Fruit fly (Drosophila melanogaster) whole organism, pupa: ENCODE data around the gene CG5122.
A peak's percentile ranks its signal among the peaks of the same experiment; 100 is the strongest.

ENCODE experiments used
- CG10348 ChIP-seq: fragments of 200-800 bp; sonication (Bioruptor generic); IDR thresholded peaks from 2 replicates; pipeline ENCODE4 v1.3.6; 2022; ENCODE audit warnings: missing biosample characterization, missing genetic modification characterization
- CG12605 ChIP-seq: fragments of 200-800 bp; sonication (Bioruptor generic); IDR thresholded peaks from 2 replicates; pipeline ENCODE4 v1.3.6; 2022; ENCODE audit warnings: missing biosample characterization, missing genetic modification characterization
- CG13204 ChIP-seq: fragments of 200-800 bp; sonication (Bioruptor generic); optimal IDR thresholded peaks from 2 replicates; lab custom pipeline; 2018; ENCODE audit warnings: missing biosample characterization, mild to moderate bottlenecking, missing genetic modification characterization, moderate library complexity
- CG14655 ChIP-seq: fragments of 200-800 bp; sonication (Bioruptor generic); optimal IDR thresholded peaks from 3 replicates; lab custom pipeline; 2017; ENCODE audit warnings: mild to moderate bottlenecking, missing biosample characterization, missing genetic modification reagents, missing genetic modification characterization
- CG15710 ChIP-seq: fragments of 200-800 bp; sonication (Bioruptor generic); optimal IDR thresholded peaks from 2 replicates; lab custom pipeline; 2018; ENCODE audit warnings: missing biosample characterization, mild to moderate bottlenecking, missing genetic modification characterization, moderate library complexity
- CG17806 ChIP-seq: fragments of 200-800 bp; sonication (Bioruptor generic); optimal IDR thresholded peaks from 2 replicates; lab custom pipeline; 2018; ENCODE audit warnings: missing biosample characterization, mild to moderate bottlenecking, missing genetic modification characterization, moderate library complexity
- CG32121 ChIP-seq: fragments of 200-800 bp; sonication (Bioruptor generic); IDR thresholded peaks from 2 replicates; pipeline ENCODE4 v1.3.6; 2022; ENCODE audit warnings: missing biosample characterization, missing genetic modification characterization
- CG34367 ChIP-seq: fragments of 200-800 bp; sonication (Bioruptor generic); optimal IDR thresholded peaks from 2 replicates; lab custom pipeline; 2018; ENCODE audit warnings: missing biosample characterization, mild to moderate bottlenecking, missing genetic modification characterization
- CG4496 ChIP-seq: fragments of 200-800 bp; sonication (Bioruptor generic); IDR thresholded peaks from 3 replicates; pipeline ENCODE4 v1.3.6; 2022; ENCODE audit warnings: missing biosample characterization, missing genetic modification characterization
- CG8159 ChIP-seq: fragments of 200-800 bp; sonication (Bioruptor generic); optimal IDR thresholded peaks from 3 replicates; lab custom pipeline; 2018; ENCODE audit warnings: missing biosample characterization, mild to moderate bottlenecking, missing genetic modification characterization, moderate library complexity
- CG8301 ChIP-seq: fragments of 200-800 bp; sonication (Bioruptor generic); optimal IDR thresholded peaks from 2 replicates; lab custom pipeline; 2018; ENCODE audit warnings: missing biosample characterization, mild to moderate bottlenecking, missing genetic modification characterization
- CG9948 ChIP-seq: fragments of 200-800 bp; sonication (Bioruptor generic); optimal IDR thresholded peaks from 2 replicates; lab custom pipeline; 2018; ENCODE audit warnings: missing biosample characterization, mild to moderate bottlenecking, missing genetic modification characterization, moderate library complexity
- D1 ChIP-seq: fragments of 200-800 bp; sonication (Bioruptor generic); optimal IDR thresholded peaks from 2 replicates; lab custom pipeline; 2018; ENCODE audit warnings: missing biosample characterization, mild to moderate bottlenecking, missing genetic modification characterization, moderate library complexity
- EcR ChIP-seq: fragments of 200-800 bp; sonication (Bioruptor generic); optimal IDR thresholded peaks from 3 replicates; lab custom pipeline; 2019; ENCODE audit warnings: missing biosample characterization, missing genetic modification characterization, mild to moderate bottlenecking, moderate library complexity, missing genetic modification reagents
- Ets98B ChIP-seq: fragments of 200-800 bp; sonication (Bioruptor generic); IDR thresholded peaks from 2 replicates; pipeline ENCODE4 v1.3.6; 2022; ENCODE audit warnings: missing biosample characterization, missing genetic modification characterization
- Pif1A ChIP-seq: fragments of 200-800 bp; sonication (Bioruptor generic); optimal IDR thresholded peaks from 3 replicates; lab custom pipeline; 2016; ENCODE audit warnings: missing biosample characterization, missing genetic modification characterization
- Pif1B ChIP-seq: fragments of 200-800 bp; sonication (Bioruptor generic); optimal IDR thresholded peaks from 3 replicates; lab custom pipeline; 2016; ENCODE audit warnings: missing biosample characterization, missing genetic modification characterization
- Snoo ChIP-seq: fragments of 200-800 bp; sonication (Bioruptor generic); optimal IDR thresholded peaks from 3 replicates; lab custom pipeline; 2017; ENCODE audit warnings: missing biosample characterization, mild to moderate bottlenecking, missing genetic modification characterization, inconsistent platforms
- fd96Ca ChIP-seq: fragments of 200-800 bp; sonication (Bioruptor generic); IDR thresholded peaks from 3 replicates; pipeline ENCODE4 v1.3.6; 2022; ENCODE audit warnings: missing biosample characterization, missing genetic modification characterization
- gl ChIP-seq: fragments of 200-800 bp; sonication (Bioruptor generic); optimal IDR thresholded peaks from 2 replicates; lab custom pipeline; 2018; ENCODE audit warnings: missing biosample characterization, mild to moderate bottlenecking, missing genetic modification characterization
- rn ChIP-seq: fragments of 200-800 bp; sonication (Bioruptor generic); IDR thresholded peaks from 2 replicates; pipeline ENCODE4 v1.3.6; 2022; ENCODE audit warnings: missing biosample characterization, missing genetic modification characterization

Gene CG5122

DNA sequence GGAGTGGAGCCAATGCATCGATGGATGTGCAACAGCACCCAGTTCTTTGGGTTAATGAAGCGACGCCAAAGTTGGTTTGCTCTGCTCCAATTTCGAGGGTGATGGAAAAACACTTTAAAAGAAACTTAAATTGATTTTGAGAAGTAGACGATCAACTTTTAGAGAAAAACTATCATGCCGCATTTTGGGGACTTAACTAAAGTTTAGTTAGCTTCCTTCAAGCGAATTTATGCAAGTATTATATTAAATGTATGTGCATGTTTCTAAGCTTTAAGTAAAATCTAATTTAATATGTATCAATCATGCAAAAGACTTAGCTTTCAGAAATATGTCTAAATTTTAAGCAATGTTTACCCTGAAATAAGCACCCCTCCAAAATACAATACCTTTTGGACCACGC is at the start of gene CG5122:
Gene CG5122 (plus strand): TSS at position 301 of the 400 bp plus-strand sequence.
- TF ChIP-seq CG32121 (GFP tag; lab: Robert Waterston, UW) (no peak), CG4496 (GFP tag; lab: Robert Waterston, UW) (no peak), rn (GFP tag; lab: Robert Waterston, UW) (no peak), Ets98B (GFP tag; lab: Robert Waterston, UW) (no peak), gl (tag; lab: Kevin White, UChicago) (no peak)

DNA sequence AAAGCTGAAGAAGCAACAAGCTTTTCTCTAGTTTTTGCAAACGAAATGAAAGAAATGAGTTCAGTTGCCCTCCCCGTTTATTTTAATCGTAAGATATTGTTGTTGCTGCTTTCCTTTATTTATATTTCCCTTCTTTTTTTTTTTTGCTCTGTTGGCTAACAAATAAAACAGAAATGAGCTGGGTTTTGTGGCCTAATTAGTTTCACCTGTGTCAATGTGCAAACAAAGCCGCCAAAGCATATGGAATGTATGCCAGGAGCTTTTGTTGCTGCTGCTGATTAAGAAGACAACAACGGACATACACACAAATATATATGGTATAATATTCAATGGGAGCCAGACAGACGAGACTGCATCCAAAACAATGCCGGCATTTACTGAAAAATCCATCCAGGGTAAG is 48.2 kb upstream of the CG5122 start:
- TF ChIP-seq CG4496 (GFP tag; lab: Robert Waterston, UW) (no peak), CG32121 (GFP tag; lab: Robert Waterston, UW) (no peak), D1 (tag; lab: Kevin White, UChicago) (no peak)

DNA sequence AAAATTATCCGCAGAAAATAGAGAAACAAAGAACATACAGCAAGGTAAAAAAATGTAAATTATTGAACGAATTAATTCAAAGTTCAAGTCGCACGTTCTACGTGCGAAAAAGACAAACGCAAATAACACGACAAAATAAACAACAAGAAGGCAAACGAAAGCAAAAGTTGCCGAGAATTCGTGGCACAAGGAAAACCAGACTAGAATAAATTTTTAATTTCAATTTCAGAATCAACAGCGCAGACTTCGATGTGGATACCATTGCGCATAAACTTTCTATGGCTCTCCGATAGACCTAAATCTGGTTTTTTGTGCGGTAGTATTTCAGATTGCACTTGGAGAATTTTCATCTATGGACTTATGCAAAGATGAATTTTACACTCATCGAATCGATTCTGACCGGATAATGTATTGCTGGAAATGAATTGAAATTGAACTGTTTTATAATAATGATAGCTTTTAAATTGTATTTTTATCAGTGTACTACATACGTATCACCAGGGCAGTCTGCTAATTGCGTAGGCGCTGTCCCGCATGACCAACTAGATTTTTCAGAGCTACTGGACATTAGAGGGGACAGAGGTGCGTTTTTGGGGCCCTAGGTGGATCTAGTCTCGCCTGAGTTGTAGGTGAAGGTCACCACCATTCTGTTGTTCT is 46.8 kb upstream of the CG5122 start:
- TF ChIP-seq Pif1A (peak; percentile 38), CG13204 (GFP tag; lab: Kevin White, UChicago) (no peak), CG8301 (tag; lab: Kevin White, UChicago) (peak; percentile 51), Pif1B (GFP tag; lab: Kevin White, UChicago) (no peak), CG10348 (GFP tag; lab: Robert Waterston, UW) (no peak), EcR (no peak), rn (GFP tag; lab: Robert Waterston, UW) (0 out of 2 replicates have a peak, but pooled peaks have one; percentile 22), Snoo (no peak), CG14655 (GFP tag; lab: Kevin White, UChicago) (peak; percentile 57), CG32121 (GFP tag; lab: Robert Waterston, UW) (peak; percentile 71), CG15710 (no peak), CG4496 (GFP tag; lab: Robert Waterston, UW) (peak; percentile 72; the same call in 2 of the 3 replicates), gl (tag; lab: Kevin White, UChicago) (no peak), fd96Ca (GFP tag; lab: Robert Waterston, UW) (peak; percentile 72), Ets98B (GFP tag; lab: Robert Waterston, UW) (peak; percentile 69), CG34367 (tag; lab: Kevin White, UChicago) (peak; percentile 5), D1 (tag; lab: Kevin White, UChicago) (no peak), CG8159 (tag; lab: Kevin White, UChicago) (peak; percentile 18), CG9948 (tag; lab: Kevin White, UChicago) (peak; percentile 47), CG17806 (peak; percentile 45), CG12605 (GFP tag; lab: Robert Waterston, UW) (peak; percentile 38; the same call in 1 of the 2 replicates)

- TF ChIP-seq CG8159 (tag; lab: Kevin White, UChicago) (peak; percentile 13), CG9948 (tag; lab: Kevin White, UChicago) (peak; percentile 7), CG8301 (tag; lab: Kevin White, UChicago) (no peak), Pif1A (no peak), CG32121 (GFP tag; lab: Robert Waterston, UW) (no peak), CG15710 (peak; percentile 15)
Observed at dm6 chr2L:13086712-13087111, 43.7 kb upstream of the CG5122 start.

DNA sequence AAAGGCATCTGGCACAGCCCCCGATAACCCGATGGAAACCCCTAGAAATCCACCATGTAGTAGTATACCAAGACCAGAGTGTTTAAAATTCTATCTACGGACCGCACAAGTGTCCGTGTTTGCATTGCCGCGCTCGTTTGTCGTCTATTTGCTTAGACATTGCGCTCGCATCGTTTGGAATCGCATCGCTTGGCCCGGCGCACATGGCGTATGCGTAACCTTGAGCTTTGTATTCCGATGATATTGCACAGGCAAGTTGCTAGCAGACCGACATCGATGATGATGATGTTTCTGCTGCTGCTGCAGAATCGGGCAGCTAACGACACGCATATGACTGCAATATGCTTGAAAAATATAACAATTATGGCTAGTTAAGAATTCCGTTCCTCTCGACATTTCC is 41.8 kb upstream of the CG5122 start:
- TF ChIP-seq CG9948 (tag; lab: Kevin White, UChicago) = no peak
- TF ChIP-seq CG4496 (GFP tag; lab: Robert Waterston, UW) = 0 out of 3 replicates have a peak, but pooled peaks have one; percentile 29
- TF ChIP-seq CG34367 (tag; lab: Kevin White, UChicago) = no peak

DNA sequence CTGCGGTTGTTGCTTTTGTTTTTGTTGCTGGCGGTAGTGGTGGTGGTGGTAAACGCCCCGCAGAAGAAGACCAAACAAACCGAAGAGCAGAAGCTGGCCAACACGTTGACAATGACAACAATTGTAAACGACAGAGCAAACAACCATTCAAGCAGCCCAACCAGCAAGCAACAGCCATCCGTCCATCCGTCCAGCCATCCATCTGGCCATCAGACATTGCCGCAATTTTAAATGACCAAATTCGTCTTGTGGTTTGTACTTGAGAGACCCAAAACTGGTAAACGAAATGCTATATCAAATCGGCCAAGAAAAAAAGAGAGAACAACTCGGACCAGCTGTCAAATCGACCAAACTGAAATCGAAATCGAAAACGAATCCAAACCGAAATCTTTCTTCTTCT is 34.6 kb upstream of the CG5122 start:
- TF ChIP-seq Pif1A (no peak), CG17806 (no peak), CG12605 (GFP tag; lab: Robert Waterston, UW) (no peak), Ets98B (GFP tag; lab: Robert Waterston, UW) (no peak), fd96Ca (GFP tag; lab: Robert Waterston, UW) (no peak), rn (GFP tag; lab: Robert Waterston, UW) (no peak), CG34367 (tag; lab: Kevin White, UChicago) (no peak), CG8159 (tag; lab: Kevin White, UChicago) (no peak), CG32121 (GFP tag; lab: Robert Waterston, UW) (no peak), Pif1B (GFP tag; lab: Kevin White, UChicago) (no peak), CG8301 (tag; lab: Kevin White, UChicago) (no peak), D1 (tag; lab: Kevin White, UChicago) (no peak), CG15710 (no peak), Snoo (no peak), CG14655 (GFP tag; lab: Kevin White, UChicago) (no peak), CG10348 (GFP tag; lab: Robert Waterston, UW) (no peak), CG13204 (GFP tag; lab: Kevin White, UChicago) (no peak), CG4496 (GFP tag; lab: Robert Waterston, UW) (no peak), EcR (no peak)
- TF ChIP-seq, all 21 proteins: peak for 0
